Worm (Caenorhabditis elegans) whole organism, L4 larva: Measurements from ENCODE around the gene mlt-7.

Experiments used
- Y105C5A.15 ChIP-seq: fragments of 200-800 bp; sonication (Bioruptor generic); IDR thresholded peaks from 2 replicates; pipeline ENCODE4 v1.3.6; 2022; ENCODE audit warnings: missing genetic modification characterization, missing compliant biosample characterization
- set-16 ChIP-seq: fragments of 200-800 bp; sonication (Bioruptor generic); IDR thresholded peaks from 2 replicates; pipeline ENCODE4 v1.3.6; 2022; ENCODE audit warnings: missing genetic modification reagents, missing genetic modification characterization, missing compliant biosample characterization
- ztf-7 ChIP-seq: fragments of 150-350 bp; optimal IDR thresholded peaks from 2 replicates; lab custom pipeline; 2014; ENCODE audit warnings: missing biosample characterization, missing genetic modification characterization

ce11 chrII:4359219-4359618, 33.6 kb upstream of the mlt-7 start:
- TF ChIP-seq Y105C5A.15: no peak
- no peak for TF ChIP-seq set-16 (GFP tag; lab: Robert Waterston, UW)
- TF ChIP-seq ztf-7: no peak
